Worm (Caenorhabditis elegans): ENCODE measurements around the gene nhr-12.

The nhr-12 gene

DNA sequence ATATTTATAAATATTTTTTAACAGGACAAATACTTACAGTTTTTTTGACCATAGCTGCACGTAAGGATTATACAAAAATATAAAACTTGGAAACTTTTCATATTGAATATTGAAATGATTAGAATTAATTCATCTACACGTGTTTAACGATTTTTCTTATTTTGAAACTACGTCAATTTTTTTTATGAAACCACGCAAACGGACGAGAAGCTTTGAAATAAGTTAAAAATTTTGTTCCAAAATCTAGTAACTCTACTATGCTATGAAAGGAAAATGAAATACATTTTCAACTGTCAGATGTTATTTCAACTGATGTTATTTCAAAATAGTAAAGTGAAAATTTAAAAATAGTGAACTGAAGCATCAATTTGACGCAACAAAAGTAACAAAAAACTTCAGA, 10.1 kb downstream of the nhr-12 start, which contains the start of gene F57A8.6:
Gene F57A8.6, minus strand, starts transcription at position 101 of the 400 bp plus-strand sequence.
- TF ChIP-seq ztf-11 (tag; optimal IDR thresholded peaks at IDR 0.05) (no peak), unc-39 (tag; optimal IDR thresholded peaks at IDR 0.05) (no peak), nhr-76 (tag; optimal IDR thresholded peaks at IDR 0.05) (peak; percentile 46), nhr-43 (tag; optimal IDR thresholded peaks at IDR 0.05; ENCODE audit: poor library complexity, severe bottlenecking) (no peak), nhr-12 (tag; optimal IDR thresholded peaks at IDR 0.05) (no peak), tbx-2 (tag; optimal IDR thresholded peaks at IDR 0.05) (no peak), aly-2 (tag; optimal IDR thresholded peaks at IDR 0.05) (no peak), skn-1 (tag; optimal IDR thresholded peaks at IDR 0.05) (no peak)

DNA sequence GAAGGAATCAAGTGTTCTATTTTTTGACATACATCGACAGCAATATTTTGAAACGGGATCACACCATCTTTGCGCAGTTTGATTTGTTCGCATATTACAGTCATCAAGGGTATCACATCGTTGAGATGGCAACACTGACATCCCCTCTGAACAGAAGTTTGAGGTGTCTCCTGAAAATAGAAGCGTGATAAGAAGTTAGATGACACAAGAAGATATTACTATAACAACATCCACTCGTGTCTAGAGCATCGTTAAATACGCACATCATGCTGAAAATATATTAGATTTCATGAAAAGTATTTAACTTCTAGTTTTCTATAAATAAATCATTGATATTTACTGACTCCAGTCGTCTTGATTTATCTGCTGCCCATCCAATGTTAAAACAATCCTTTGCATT, 11.1 kb downstream of the nhr-12 start:
- TF ChIP-seq unc-62 (GFP tag; optimal IDR thresholded peaks at IDR 0.05) (no peak), elt-2 (tag; optimal IDR thresholded peaks at IDR 0.05) (no peak), lin-15B (tag; optimal IDR thresholded peaks at IDR 0.05) (no peak), nhr-67 (tag; optimal IDR thresholded peaks at IDR 0.05) (no peak)

DNA sequence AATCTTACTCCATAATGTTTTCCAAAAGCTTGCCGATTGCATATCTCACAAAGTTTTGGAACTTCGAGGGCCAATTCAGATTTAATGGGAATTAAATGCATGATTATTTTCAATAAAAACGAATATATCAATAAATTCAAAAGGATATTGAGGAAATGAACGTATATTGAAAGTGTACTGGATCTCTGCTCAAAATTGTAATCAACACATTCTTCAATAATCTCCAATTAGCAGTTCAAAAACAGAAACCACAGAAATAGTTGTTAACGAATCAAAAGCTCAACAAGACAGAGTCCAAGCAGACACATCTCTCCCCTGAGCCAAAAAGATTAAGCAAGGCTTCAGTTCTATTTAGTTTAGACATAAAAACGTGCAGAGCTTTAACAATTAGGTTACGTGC, 13.3 kb downstream of the nhr-12 start, which contains the start of gene nhr-192:
Gene nhr-192, minus strand, starts transcription at position 101 of the 400 bp plus-strand sequence.
- no peak for TF ChIP-seq lin-15B (tag; optimal IDR thresholded peaks at IDR 0.05)
- TF ChIP-seq R02D3.7 (tag; optimal IDR thresholded peaks at IDR 0.05): no peak
- no peak for TF ChIP-seq lin-39 (tag; optimal IDR thresholded peaks at IDR 0.05)
- no peak for TF ChIP-seq tbx-2 (tag; optimal IDR thresholded peaks at IDR 0.05)
- no peak for TF ChIP-seq nhr-77 (tag; optimal IDR thresholded peaks at IDR 0.05)
- TF ChIP-seq mdl-1 (tag; optimal IDR thresholded peaks at IDR 0.05): no peak

DNA sequence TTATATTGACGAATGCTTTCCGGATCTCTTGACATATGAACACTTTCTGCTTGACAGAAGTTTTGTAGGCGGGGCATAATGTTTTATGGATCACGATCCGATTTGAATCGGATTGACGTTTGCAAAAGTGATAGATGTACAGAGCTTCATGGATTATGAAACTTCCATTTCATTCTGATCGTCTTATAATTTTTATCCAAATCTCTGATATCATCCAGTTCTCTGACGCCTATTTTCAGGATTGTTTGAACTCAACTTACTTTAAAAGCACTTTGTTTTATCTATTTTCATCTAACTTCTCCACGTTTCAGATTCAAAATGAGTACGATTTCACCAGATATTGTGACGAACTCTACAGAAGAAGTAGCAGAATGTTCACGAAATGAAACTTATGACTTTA, 17.1 kb downstream of the nhr-12 start, which contains the start of gene npr-39:
Gene npr-39, plus strand, starts transcription at position 301 of the 400 bp plus-strand sequence.
- TF ChIP-seq eor-1 (tag; optimal IDR thresholded peaks at IDR 0.05) (no peak), nhr-76 (tag; optimal IDR thresholded peaks at IDR 0.05) (peak; percentile 43), snpc-4 (tag; optimal IDR thresholded peaks at IDR 0.05) (no peak)

DNA sequence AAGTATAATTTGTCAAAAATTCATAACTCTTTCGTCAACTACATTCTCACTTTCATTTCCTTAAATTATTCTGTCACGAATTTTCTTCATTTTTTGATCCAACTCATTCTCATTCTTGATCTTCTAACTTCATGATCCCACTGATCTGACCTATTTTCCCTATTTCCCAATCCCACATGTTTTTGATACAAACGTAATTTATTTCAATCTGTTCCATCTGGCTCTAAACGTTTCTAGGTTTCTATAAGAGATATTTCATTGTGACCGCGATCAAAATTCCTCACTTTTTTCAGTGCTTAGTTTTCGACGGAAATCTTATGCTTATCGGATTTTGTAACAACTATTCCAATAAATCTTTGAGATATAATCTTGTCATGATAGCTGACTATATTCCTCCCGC, 18.2 kb downstream of the nhr-12 start:
- TF ChIP-seq pqm-1 (tag; optimal IDR thresholded peaks at IDR 0.05): no peak
- TF ChIP-seq fkh-2 (tag; optimal IDR thresholded peaks at IDR 0.05): no peak
- TF ChIP-seq fkh-10 (GFP tag; optimal IDR thresholded peaks at IDR 0.05): no peak

DNA sequence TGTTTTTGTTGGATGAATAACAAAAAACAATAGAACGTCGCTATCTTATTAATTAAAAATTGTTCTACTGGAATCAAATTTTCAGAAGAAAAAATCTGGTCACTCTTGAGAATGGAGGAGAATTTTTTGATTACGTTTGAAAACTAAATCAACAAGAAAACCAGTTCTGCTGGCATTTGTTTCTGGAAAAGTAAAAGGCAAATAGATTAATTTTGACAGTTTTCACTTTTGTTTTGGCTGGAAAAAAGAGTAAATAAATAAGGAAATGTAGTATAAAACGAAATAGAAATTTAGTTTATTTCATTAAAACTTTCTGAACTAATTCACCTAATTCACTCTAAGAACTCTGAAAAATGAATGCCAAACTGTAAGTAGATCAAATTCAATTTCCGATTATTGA, 19.6 kb downstream of the nhr-12 start, which contains the start of gene fipr-13:
Gene fipr-13, plus strand, starts transcription at position 301 of the 400 bp plus-strand sequence.
- TF ChIP-seq hmg-11 (tag; optimal IDR thresholded peaks at IDR 0.05) (no peak), unc-62 (GFP tag; optimal IDR thresholded peaks at IDR 0.05) (no peak), ama-1 (optimal IDR thresholded peaks at IDR 0.05) (no peak)

DNA sequence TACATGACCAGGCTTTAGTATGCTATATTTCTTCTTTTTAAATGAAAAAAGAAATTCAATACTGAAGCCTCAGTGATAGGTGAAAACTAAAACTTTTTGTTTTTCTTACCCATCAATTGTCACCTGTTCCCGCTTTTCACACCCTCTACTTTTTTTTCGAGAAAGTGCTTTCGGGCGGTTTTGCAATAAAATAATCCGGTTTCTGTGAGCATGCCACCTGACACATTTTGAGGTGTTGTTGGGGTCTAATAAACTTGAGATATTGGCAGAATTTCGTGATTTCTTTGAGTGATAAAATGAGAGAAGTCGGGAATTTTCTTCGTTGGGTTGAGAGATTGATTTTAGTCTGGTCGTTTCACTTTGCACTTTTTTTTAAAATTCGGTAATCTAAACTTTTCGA, 23.8 kb downstream of the nhr-12 start:
- no peak for TF ChIP-seq nhr-67 (tag; optimal IDR thresholded peaks at IDR 0.05)
- TF ChIP-seq nhr-76 (tag; optimal IDR thresholded peaks at IDR 0.05): peak; percentile 61
- peak; percentile 7 for TF ChIP-seq nfya-1 (tag; optimal IDR thresholded peaks at IDR 0.05; ENCODE audit: insufficient read depth)

DNA sequence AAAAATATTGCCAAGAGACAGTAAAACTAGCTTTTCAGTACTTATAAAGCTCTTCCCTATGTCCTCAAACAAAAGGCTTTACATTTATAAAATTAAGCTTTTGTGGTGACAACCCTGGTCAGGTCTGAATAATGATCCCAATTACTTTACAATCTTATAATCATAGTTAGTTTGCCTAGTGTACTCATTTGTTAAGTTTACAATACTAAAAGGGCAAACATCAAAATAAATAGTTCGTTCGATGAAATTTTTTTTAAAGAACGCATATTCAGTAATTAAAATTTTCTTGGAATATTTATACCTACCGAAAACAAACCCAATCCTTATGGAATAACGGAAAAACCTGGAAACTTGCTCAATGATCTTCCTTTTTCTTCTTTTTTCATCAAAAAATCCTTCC, 25.1 kb downstream of the nhr-12 start:
- TF ChIP-seq egl-5 (tag; optimal IDR thresholded peaks at IDR 0.05) (no peak), ceh-28 (tag; optimal IDR thresholded peaks at IDR 0.05) (no peak), nhr-76 (tag; optimal IDR thresholded peaks at IDR 0.05) (peak; percentile 59)

DNA sequence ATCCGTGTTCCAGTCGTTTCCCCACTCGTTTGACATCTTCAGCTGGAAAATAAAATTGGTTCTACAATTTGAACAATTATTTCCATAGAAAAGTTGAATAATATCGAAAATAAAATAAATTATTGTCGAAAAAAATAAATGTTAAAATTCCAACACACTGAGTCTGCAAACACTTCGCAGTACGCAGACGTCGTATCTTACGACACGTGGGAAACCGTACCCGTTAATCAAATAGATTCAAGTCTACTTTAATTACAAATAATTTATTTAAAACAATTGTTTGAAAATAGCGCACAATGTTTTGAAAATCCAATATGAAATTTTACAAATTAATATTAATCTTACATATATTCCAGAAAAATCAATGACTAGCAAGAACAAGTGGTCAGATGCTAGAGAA, 29.0 kb downstream of the nhr-12 start, which contains the start of gene yif-1:
Gene yif-1, minus strand, starts transcription at position 42 of the 400 bp plus-strand sequence.
- TF ChIP-seq pha-4 (tag; optimal IDR thresholded peaks at IDR 0.05) (peak; percentile 34), nfya-1 (tag; optimal IDR thresholded peaks at IDR 0.05; ENCODE audit: insufficient read depth) (peak; percentile 44), nhr-76 (tag; optimal IDR thresholded peaks at IDR 0.05) (peak; percentile 1), ama-1 (optimal IDR thresholded peaks at IDR 0.05) (no peak), mdl-1 (tag; optimal IDR thresholded peaks at IDR 0.05) (no peak)
